Fruit fly (Drosophila melanogaster) whole organism, adult: ENCODE measurements around the gene Ir93a.

ENCODE experiments used
- CG11617 ChIP-seq: fragments of 200-800 bp; sonication (Bioruptor generic); optimal IDR thresholded peaks from 2 replicates; lab custom pipeline; 2017; ENCODE audit warnings: mild to moderate bottlenecking, missing biosample characterization, missing genetic modification reagents, missing genetic modification characterization
- CG12768 ChIP-seq: fragments of 200-800 bp; sonication (Bioruptor generic); optimal IDR thresholded peaks from 2 replicates; lab custom pipeline; 2017; ENCODE audit warnings: missing biosample characterization, missing genetic modification characterization, mild to moderate bottlenecking, moderate library complexity, missing genetic modification reagents
- CG14711 ChIP-seq: fragments of 200-800 bp; sonication (Bioruptor generic); optimal IDR thresholded peaks from 2 replicates; lab custom pipeline; 2018; ENCODE audit warnings: missing biosample characterization, mild to moderate bottlenecking, missing genetic modification characterization, moderate library complexity
- CG1620 ChIP-seq: fragments of 200-800 bp; sonication (Bioruptor generic); optimal IDR thresholded peaks from 2 replicates; lab custom pipeline; 2016; ENCODE audit warnings: missing biosample characterization, missing genetic modification characterization
- CG33017 ChIP-seq: fragments of 200-800 bp; sonication (Bioruptor generic); optimal IDR thresholded peaks from 2 replicates; lab custom pipeline; 2018; ENCODE audit warnings: missing biosample characterization, mild to moderate bottlenecking, missing genetic modification characterization, moderate library complexity
- CG5204 ChIP-seq: fragments of 200-800 bp; sonication (Bioruptor generic); optimal IDR thresholded peaks from 2 replicates; lab custom pipeline; 2016; ENCODE audit warnings: missing biosample characterization, missing genetic modification characterization
- CG7045 ChIP-seq: fragments of 200-800 bp; sonication (Bioruptor generic); optimal IDR thresholded peaks from 2 replicates; lab custom pipeline; 2017; ENCODE audit warnings: missing biosample characterization, mild to moderate bottlenecking, missing genetic modification characterization
- CG7101 ChIP-seq: fragments of 200-800 bp; sonication (Bioruptor generic); optimal IDR thresholded peaks from 2 replicates; lab custom pipeline; 2018; ENCODE audit warnings: missing biosample characterization, mild to moderate bottlenecking, missing genetic modification characterization, moderate library complexity
- Clk ChIP-seq: fragments of 200-800 bp; sonication (Bioruptor generic); optimal IDR thresholded peaks from 2 replicates; lab custom pipeline; 2017; ENCODE audit warnings: missing biosample characterization, missing genetic modification characterization
- Crg-1 ChIP-seq: fragments of 200-800 bp; sonication (Bioruptor generic); optimal IDR thresholded peaks from 2 replicates; lab custom pipeline; 2016; ENCODE audit warnings: missing biosample characterization, missing genetic modification characterization
- Hr96 ChIP-seq: fragments of 200-800 bp; sonication (Bioruptor generic); optimal IDR thresholded peaks from 2 replicates; lab custom pipeline; 2016; ENCODE audit warnings: missing biosample characterization, missing genetic modification characterization
- Mnt ChIP-seq: fragments of 200-800 bp; sonication (Bioruptor generic); optimal IDR thresholded peaks from 2 replicates; lab custom pipeline; 2016; ENCODE audit warnings: missing biosample characterization, mild to moderate bottlenecking, missing genetic modification characterization
- bab1 ChIP-seq: fragments of 200-800 bp; sonication (Bioruptor generic); optimal IDR thresholded peaks from 3 replicates; lab custom pipeline; 2019; ENCODE audit warnings: missing biosample characterization, mild to moderate bottlenecking, missing genetic modification characterization, moderate library complexity
- cic ChIP-seq: fragments of 200-800 bp; sonication (Bioruptor generic); optimal IDR thresholded peaks from 2 replicates; lab custom pipeline; 2017; ENCODE audit warnings: missing biosample characterization, mild to moderate bottlenecking, missing genetic modification characterization, moderate library complexity
- cnc ChIP-seq, 2 experiments: fragments of >200 bp; optimal IDR thresholded peaks; 2 replicates each; lab custom pipeline; 2017
- kay ChIP-seq: fragments of 200-800 bp; sonication (Bioruptor generic); peaks from one replicate; lab custom pipeline; 2016; ENCODE audit warnings: missing biosample characterization, missing genetic modification characterization, borderline replicate concordance
- ovo ChIP-seq: fragments of 200-800 bp; sonication (Bioruptor generic); optimal IDR thresholded peaks from 2 replicates; lab custom pipeline; 2016; ENCODE audit warnings: missing biosample characterization, missing genetic modification characterization
- pad ChIP-seq: fragments of 200-800 bp; sonication (Bioruptor generic); optimal IDR thresholded peaks from 3 replicates; lab custom pipeline; 2017; ENCODE audit warnings: missing biosample characterization, missing genetic modification characterization, mild to moderate bottlenecking, moderate library complexity, missing genetic modification reagents
- tj ChIP-seq: fragments of 200-800 bp; sonication (Bioruptor generic); optimal IDR thresholded peaks from 3 replicates; lab custom pipeline; 2017; ENCODE audit warnings: missing biosample characterization, mild to moderate bottlenecking, missing genetic modification characterization, moderate library complexity
- toe ChIP-seq: fragments of 200-800 bp; sonication (Bioruptor generic); optimal IDR thresholded peaks from 2 replicates; lab custom pipeline; 2016; ENCODE audit warnings: missing biosample characterization, missing genetic modification characterization

Ir93a gene

DNA sequence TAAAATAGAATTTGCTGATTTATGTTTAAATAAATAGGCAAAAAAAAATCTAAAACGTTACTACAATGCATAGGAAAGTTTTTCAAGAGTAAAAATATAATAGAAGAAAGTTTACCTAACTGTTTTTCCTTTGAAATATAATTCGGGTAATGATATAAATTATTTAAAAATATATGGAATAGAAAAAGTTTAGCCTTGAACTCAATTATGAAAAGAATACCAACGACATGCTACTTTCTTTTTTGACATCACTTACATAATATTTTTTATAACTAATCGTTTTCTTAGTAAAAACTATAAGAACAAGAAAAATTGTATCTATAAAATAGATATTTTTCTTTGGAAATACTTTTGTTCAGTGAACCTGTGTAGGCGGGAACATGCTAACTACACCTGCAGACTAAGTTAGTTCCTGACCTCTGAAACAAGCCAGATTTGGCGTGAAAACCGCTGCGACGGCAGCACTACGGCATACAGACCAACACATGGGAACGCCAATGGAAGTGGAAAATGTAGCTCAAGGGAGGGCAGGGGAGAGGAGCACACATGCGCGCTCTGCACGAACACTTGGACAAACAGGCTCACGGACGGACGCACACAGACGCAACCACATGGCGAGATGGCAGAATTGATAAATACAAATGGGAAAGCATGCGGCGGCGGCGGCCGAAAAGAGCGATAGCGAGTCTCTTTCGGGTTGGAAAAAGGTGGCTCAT is 30.2 kb downstream of the Ir93a start:
- TF ChIP-seq cnc (optimal IDR thresholded peaks at IDR 0.05; lab: Kevin White, UChicago) (no peak), kay (GFP tag; lab: Kevin White, UChicago) (peak; percentile 35), bab1 (GFP tag; lab: Kevin White, UChicago) (no peak), Crg-1 (GFP tag; lab: Kevin White, UChicago) (no peak), CG33017 (tag; lab: Kevin White, UChicago) (no peak), CG12768 (peak; percentile 3), Clk (GFP tag; lab: Kevin White, UChicago) (peak; percentile 8), Mnt (GFP tag; lab: Kevin White, UChicago) (peak; percentile 98), CG5204 (GFP tag; lab: Kevin White, UChicago) (no peak), tj (GFP tag; lab: Kevin White, UChicago) (peak; percentile 89), CG1620 (GFP tag; lab: Kevin White, UChicago) (no peak), cic (GFP tag; lab: Kevin White, UChicago) (peak; percentile 54), pad (GFP tag; lab: Kevin White, UChicago) (no peak), CG11617 (GFP tag; lab: Kevin White, UChicago) (peak; percentile 30), CG7045 (peak; percentile 11), CG14711 (no peak)

DNA sequence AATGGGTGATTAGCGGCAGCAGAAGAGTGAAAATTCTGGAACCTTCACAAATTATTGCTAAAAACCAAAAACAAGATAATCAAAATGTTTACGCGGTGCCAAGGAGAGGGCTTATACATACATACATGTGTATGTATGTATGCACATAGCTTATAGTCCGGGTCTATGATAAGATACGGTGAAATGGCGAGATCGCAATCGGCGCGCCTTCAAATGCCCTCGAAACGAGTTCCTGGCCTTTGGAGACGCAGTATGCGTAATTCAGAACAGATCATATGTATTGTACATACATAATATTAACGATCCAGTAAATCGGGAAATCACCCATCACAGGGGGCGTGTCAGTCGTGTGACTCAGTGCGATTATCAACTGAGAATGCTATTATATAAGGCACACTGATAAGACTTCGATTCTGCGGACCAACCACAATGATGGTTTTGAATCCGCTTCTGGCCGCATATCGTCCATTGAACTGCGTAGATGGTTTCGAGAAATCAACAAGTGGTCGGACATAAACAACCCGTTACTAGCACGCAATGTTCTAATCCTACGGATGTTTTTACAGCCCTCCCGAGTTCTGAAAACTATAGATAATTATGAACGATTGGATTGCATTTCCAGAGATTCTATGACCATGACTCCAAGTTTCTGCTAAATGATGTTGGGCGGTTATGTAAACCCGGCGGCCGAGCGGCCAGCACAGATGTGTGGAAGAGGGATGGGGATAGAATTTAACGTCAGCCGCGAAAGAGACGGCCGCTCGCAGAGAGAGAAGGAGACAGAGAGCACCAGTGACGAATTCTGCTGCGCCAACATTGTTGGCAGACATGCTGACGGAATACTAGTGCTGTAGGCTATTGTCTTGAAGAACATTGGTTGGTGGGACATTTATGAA is 31.0 kb downstream of the Ir93a start:
- peak; percentile 39 for TF ChIP-seq cic (GFP tag; lab: Kevin White, UChicago)
- peak; percentile 45 for TF ChIP-seq Crg-1 (GFP tag; lab: Kevin White, UChicago)
- peak; percentile 94 for TF ChIP-seq tj (GFP tag; lab: Kevin White, UChicago)
- no peak for TF ChIP-seq bab1 (GFP tag; lab: Kevin White, UChicago)
- peak; percentile 14 for TF ChIP-seq Mnt (GFP tag; lab: Kevin White, UChicago)

DNA sequence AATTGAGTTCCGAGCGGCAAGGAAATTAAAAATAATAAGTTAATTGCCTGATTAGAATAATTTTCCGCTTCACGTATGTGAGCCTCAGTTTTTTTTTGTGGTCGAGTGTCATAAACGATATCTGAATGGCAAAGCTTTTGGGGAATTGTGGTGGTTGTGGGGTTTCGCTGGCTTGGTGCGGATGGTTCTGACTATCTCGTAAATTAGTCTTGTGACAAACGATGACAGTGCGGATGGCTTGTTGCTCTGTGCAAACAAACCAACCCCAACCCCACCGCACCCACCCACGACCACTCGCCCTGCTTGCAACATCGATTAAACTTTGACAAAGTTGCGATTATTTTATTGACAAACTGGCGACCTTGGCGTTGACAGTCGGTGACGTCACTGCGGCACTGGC is 32.8 kb downstream of the Ir93a start:
- TF ChIP-seq cic (GFP tag; lab: Kevin White, UChicago) (peak; percentile 35), CG7101 (no peak), CG7045 (peak; percentile 2), cnc (optimal IDR thresholded peaks at IDR 0.05; lab: Kevin White, UChicago) (peak in 1 of 2 experiments; percentile 23), pad (GFP tag; lab: Kevin White, UChicago) (no peak), Mnt (GFP tag; lab: Kevin White, UChicago) (no peak), Clk (GFP tag; lab: Kevin White, UChicago) (no peak), CG12768 (peak; percentile 32)

DNA sequence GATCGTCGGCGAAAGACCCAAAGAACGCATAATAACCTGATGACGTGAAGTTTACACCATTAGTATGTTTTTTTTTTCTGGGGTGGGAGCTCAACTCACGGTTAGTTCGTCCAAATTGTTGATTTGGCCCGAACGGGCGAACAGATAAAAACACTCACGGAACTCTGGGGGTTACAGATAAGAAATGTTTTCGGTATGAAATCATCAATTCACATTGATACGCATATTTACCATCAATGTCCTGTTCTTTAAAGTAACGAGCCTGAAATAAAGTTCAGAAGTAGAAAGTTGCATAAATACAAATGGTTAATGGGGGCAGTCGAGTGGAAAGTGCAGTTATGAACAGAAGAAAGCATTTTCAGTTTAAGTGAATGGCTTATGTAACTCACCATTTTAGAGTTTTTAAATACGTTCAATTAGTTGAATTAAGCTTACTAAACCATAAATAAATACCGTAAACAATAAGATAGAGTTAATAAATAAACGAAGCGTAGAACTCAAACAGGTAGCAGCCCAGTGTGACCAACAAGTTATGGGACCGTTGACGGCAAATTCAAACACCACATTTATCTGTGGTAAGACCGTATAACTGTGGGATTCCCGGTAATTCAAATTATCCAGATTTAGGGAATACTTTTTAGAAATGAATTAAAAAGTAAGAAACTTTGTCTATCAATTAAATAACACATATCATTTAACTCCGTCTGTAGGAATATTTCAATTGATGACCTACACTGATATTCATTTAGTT is 35.9 kb downstream of the Ir93a start, which contains the start of gene CG17272:
CG17272 (minus strand) TSS at position 536 of the 751 bp plus-strand sequence.
- peak; percentile 1 for TF ChIP-seq CG33017 (tag; lab: Kevin White, UChicago)
- no peak for TF ChIP-seq cic (GFP tag; lab: Kevin White, UChicago)
- no peak for TF ChIP-seq CG12768
- TF ChIP-seq ovo (GFP tag; lab: Kevin White, UChicago): no peak
- no peak for TF ChIP-seq Crg-1 (GFP tag; lab: Kevin White, UChicago)
- no peak for TF ChIP-seq CG7045
- TF ChIP-seq Mnt (GFP tag; lab: Kevin White, UChicago): peak; percentile 27

DNA sequence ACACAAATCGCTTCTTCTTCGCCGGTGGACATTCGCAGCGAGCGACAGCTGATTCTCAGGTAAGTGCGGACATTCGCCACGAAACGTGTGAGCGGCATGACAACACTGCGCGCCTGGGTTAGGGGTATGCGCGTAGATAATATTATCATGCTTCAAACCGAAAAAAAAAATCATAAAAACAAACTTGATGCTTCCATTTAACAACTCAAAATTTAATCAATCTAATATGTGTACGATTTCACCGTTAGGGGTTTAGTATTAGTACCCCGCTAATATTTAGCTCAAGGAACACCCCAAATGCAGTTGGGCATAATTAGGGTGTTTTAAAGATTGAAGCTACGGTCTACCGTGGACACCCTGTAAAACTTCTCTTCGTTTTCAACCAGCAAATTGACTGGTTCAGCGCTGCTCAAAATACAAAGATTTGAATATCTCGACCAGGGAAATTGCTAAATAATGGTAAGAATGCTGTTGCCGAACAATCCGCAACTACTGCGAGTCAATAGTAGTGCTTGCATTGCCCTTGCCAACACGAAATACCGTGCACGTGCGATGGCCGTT is 37.9 kb downstream of the Ir93a start, which contains the start of the genes CG17271 and RpS20:
CG17271 (minus strand) TSS at position 34 of the 561 bp plus-strand sequence.
RpS20 (plus strand) TSS at position 367 of the 561 bp plus-strand sequence.
- TF ChIP-seq Crg-1 (GFP tag; lab: Kevin White, UChicago) (peak; percentile 79), CG7101 (peak; percentile 85), CG33017 (tag; lab: Kevin White, UChicago) (peak; percentile 69), tj (GFP tag; lab: Kevin White, UChicago) (peak; percentile 75), CG12768 (peak; percentile 89), CG5204 (GFP tag; lab: Kevin White, UChicago) (no peak), kay (GFP tag; lab: Kevin White, UChicago) (no peak), pad (GFP tag; lab: Kevin White, UChicago) (peak; percentile 75), ovo (GFP tag; lab: Kevin White, UChicago) (peak; percentile 81), CG14711 (peak; percentile 92), cic (GFP tag; lab: Kevin White, UChicago) (peak; percentile 70), CG7045 (peak; percentile 85), Mnt (GFP tag; lab: Kevin White, UChicago) (peak; percentile 95), cnc (optimal IDR thresholded peaks at IDR 0.05; lab: Kevin White, UChicago) (no peak), CG1620 (GFP tag; lab: Kevin White, UChicago) (peak; percentile 87), CG11617 (GFP tag; lab: Kevin White, UChicago) (peak; percentile 92), Hr96 (GFP tag; lab: Kevin White, UChicago) (peak; percentile 95), toe (GFP tag; lab: Kevin White, UChicago) (peak; percentile 96), Clk (GFP tag; lab: Kevin White, UChicago) (peak; percentile 89), bab1 (GFP tag; lab: Kevin White, UChicago) (peak; percentile 91)
